Worm (Caenorhabditis elegans): ENCODE results near the gene str-178.

- no peak for TF ChIP-seq fkh-10 (GFP tag; optimal IDR thresholded peaks at IDR 0.05)
- no peak for TF ChIP-seq pha-4 (tag; optimal IDR thresholded peaks at IDR 0.05)
- no peak for TF ChIP-seq ama-1 (optimal IDR thresholded peaks at IDR 0.05)
- no peak for TF ChIP-seq mec-3 (tag; optimal IDR thresholded peaks at IDR 0.05; ENCODE audit: borderline replicate concordance)
- TF ChIP-seq ceh-9 (tag; optimal IDR thresholded peaks at IDR 0.05) = no peak
- TF ChIP-seq ahr-1 (tag; optimal IDR thresholded peaks at IDR 0.05) = no peak
- TF ChIP-seq lim-6 (tag; optimal IDR thresholded peaks at IDR 0.05) = no peak
- TF ChIP-seq ceh-22 (tag; optimal IDR thresholded peaks at IDR 0.05) = no peak
- no peak for TF ChIP-seq sox-4 (tag; optimal IDR thresholded peaks at IDR 0.05)
- no peak for TF ChIP-seq pag-3 (tag; optimal IDR thresholded peaks at IDR 0.05; ENCODE audit: borderline replicate concordance)
- TF ChIP-seq unc-3 (GFP tag; conservative IDR thresholded peaks at IDR 0.05) = no peak
- TF ChIP-seq unc-3 (tag; optimal IDR thresholded peaks at IDR 0.05) = no peak
- no peak for TF ChIP-seq nhr-11 (tag; optimal IDR thresholded peaks at IDR 0.05)
- no peak for TF ChIP-seq pros-1 (tag; optimal IDR thresholded peaks at IDR 0.05)
These were observed 17.3 kb upstream of the str-178 start, which contains the start of the genes dhs-21 and xbx-9 for ce11 chrV:12733465-12734248.
